Worm (Caenorhabditis elegans) whole organism, mixed stage, embryonic: ENCODE data around the gene F36F12.2.
"Not testable (repeated sequence)": the region's sequence is repeated elsewhere in the genome, so short reads cannot be mapped to it uniquely, and the experiment has no call there.

Experiments
- M03D4.4 ChIP-seq: sonication (generic microtip); optimal IDR thresholded peaks from 2 replicates; lab custom pipeline; 2017; ENCODE audit warnings: mild to moderate bottlenecking, missing genetic modification characterization, missing compliant biosample characterization
- bed-3 ChIP-seq: fragments of 200-800 bp; sonication (Bioruptor generic); optimal IDR thresholded peaks from 3 replicates; lab custom pipeline; 2018; ENCODE audit warnings: mild to moderate bottlenecking, missing genetic modification characterization, moderate library complexity, missing compliant biosample characterization
- blmp-1 ChIP-seq: fragments of 150-350 bp; optimal IDR thresholded peaks from 2 replicates; lab custom pipeline; 2014; ENCODE audit warnings: missing biosample characterization, missing genetic modification characterization
- ceh-39 ChIP-seq: fragments of 150-350 bp; optimal IDR thresholded peaks from 2 replicates; lab custom pipeline; 2014; ENCODE audit warnings: missing biosample characterization, missing genetic modification characterization
- ceh-43 ChIP-seq: fragments of 200-800 bp; sonication (Bioruptor generic); optimal IDR thresholded peaks from 2 replicates; lab custom pipeline; 2018; ENCODE audit warnings: mild to moderate bottlenecking, missing genetic modification characterization, moderate library complexity, missing compliant biosample characterization
- ceh-83 ChIP-seq: fragments of 200-800 bp; sonication (Bioruptor generic); optimal IDR thresholded peaks from 2 replicates; lab custom pipeline; 2018; ENCODE audit warnings: mild to moderate bottlenecking, missing genetic modification characterization, missing compliant biosample characterization
- ces-1 ChIP-seq: fragments of 150-350 bp; optimal IDR thresholded peaks from 2 replicates; lab custom pipeline; 2014; ENCODE audit warnings: missing biosample characterization, missing genetic modification reagents, missing genetic modification characterization
- cnd-1 ChIP-seq: fragments of 200-800 bp; sonication (Bioruptor generic); optimal IDR thresholded peaks from 2 replicates; lab custom pipeline; 2018; ENCODE audit warnings: mild to moderate bottlenecking, missing genetic modification characterization, missing compliant biosample characterization
- drap-1 ChIP-seq: fragments of 200-800 bp; sonication (Bioruptor generic); optimal IDR thresholded peaks from 3 replicates; lab custom pipeline; 2018; ENCODE audit warnings: mild to moderate bottlenecking, missing genetic modification characterization, missing compliant biosample characterization
- elt-1 ChIP-seq: sonication (generic microtip); optimal IDR thresholded peaks from 2 replicates; lab custom pipeline; 2017; ENCODE audit warnings: missing genetic modification characterization, mild to moderate bottlenecking, missing compliant biosample characterization, antibody characterized with exemption, moderate library complexity, borderline replicate concordance; ENCODE audit not compliant: insufficient read depth
- elt-3 ChIP-seq: fragments of 150-350 bp; optimal IDR thresholded peaks from 2 replicates; lab custom pipeline; 2014; ENCODE audit warnings: missing biosample characterization, missing genetic modification characterization
- flh-1 ChIP-seq: fragments of 200-800 bp; sonication (Bioruptor generic); optimal IDR thresholded peaks from 2 replicates; lab custom pipeline; 2018; ENCODE audit warnings: mild to moderate bottlenecking, missing genetic modification characterization, moderate library complexity, missing compliant biosample characterization
- ham-2 ChIP-seq: fragments of 200-800 bp; sonication (Bioruptor generic); optimal IDR thresholded peaks from 2 replicates; lab custom pipeline; 2018; ENCODE audit warnings: mild to moderate bottlenecking, missing genetic modification characterization, missing compliant biosample characterization
- hlh-1 ChIP-seq: fragments of 150-350 bp; optimal IDR thresholded peaks from 2 replicates; lab custom pipeline; 2014; ENCODE audit warnings: missing biosample characterization, missing genetic modification reagents, missing genetic modification characterization
- lin-13 ChIP-seq: fragments of 150-350 bp; optimal IDR thresholded peaks from 2 replicates; lab custom pipeline; 2014; ENCODE audit warnings: missing biosample characterization, missing genetic modification characterization
- lin-32 ChIP-seq: fragments of 200-800 bp; sonication (Bioruptor generic); optimal IDR thresholded peaks from 2 replicates; lab custom pipeline; 2018; ENCODE audit warnings: mild to moderate bottlenecking, missing genetic modification characterization, missing compliant biosample characterization
- lsy-2 ChIP-seq: fragments of 150-350 bp; optimal IDR thresholded peaks from 2 replicates; lab custom pipeline; 2014; ENCODE audit warnings: missing biosample characterization, missing genetic modification characterization
- mab-5 ChIP-seq: fragments of 150-350 bp; optimal IDR thresholded peaks from 2 replicates; lab custom pipeline; 2014; ENCODE audit warnings: missing biosample characterization, missing genetic modification characterization
- mep-1 ChIP-seq: fragments of 150-350 bp; optimal IDR thresholded peaks from 2 replicates; lab custom pipeline; 2017; ENCODE audit warnings: missing biosample characterization, missing genetic modification reagents, missing genetic modification characterization, inconsistent platforms
- mls-2 ChIP-seq: sonication (generic microtip); optimal IDR thresholded peaks from 2 replicates; lab custom pipeline; 2016; ENCODE audit warnings: mild to moderate bottlenecking, missing genetic modification characterization, moderate library complexity, missing compliant biosample characterization
- nhr-12 ChIP-seq: fragments of 150-350 bp; optimal IDR thresholded peaks from 2 replicates; lab custom pipeline; 2014; ENCODE audit warnings: missing biosample characterization, missing genetic modification characterization
- nhr-2 ChIP-seq: fragments of 150-350 bp; optimal IDR thresholded peaks from 2 replicates; lab custom pipeline; 2014; ENCODE audit warnings: missing biosample characterization, missing genetic modification characterization
- nhr-237 ChIP-seq: fragments of 150-350 bp; optimal IDR thresholded peaks from 2 replicates; lab custom pipeline; 2014; ENCODE audit warnings: missing biosample characterization, missing genetic modification characterization
- nhr-76 ChIP-seq: sonication (generic microtip); optimal IDR thresholded peaks from 2 replicates; lab custom pipeline; 2017; ENCODE audit warnings: missing biosample characterization, missing genetic modification characterization
- pha-4 ChIP-seq: fragments of 150-350 bp; optimal IDR thresholded peaks from 2 replicates; lab custom pipeline; 2018; ENCODE audit warnings: missing biosample characterization, missing genetic modification reagents, missing genetic modification characterization
- sem-2 ChIP-seq: fragments of 200-800 bp; sonication (Bioruptor generic); optimal IDR thresholded peaks from 2 replicates; lab custom pipeline; 2018; ENCODE audit warnings: mild to moderate bottlenecking, missing genetic modification characterization, missing compliant biosample characterization
- snpc-4 ChIP-seq: fragments of 150-350 bp; optimal IDR thresholded peaks from 2 replicates; lab custom pipeline; 2014; ENCODE audit warnings: missing biosample characterization, missing genetic modification characterization
- sptf-1 ChIP-seq: sonication (generic microtip); optimal IDR thresholded peaks from 2 replicates; lab custom pipeline; 2017; ENCODE audit warnings: mild to moderate bottlenecking, missing genetic modification characterization, moderate library complexity, missing compliant biosample characterization
- tbx-8 ChIP-seq: fragments of 200-800 bp; sonication (Bioruptor generic); optimal IDR thresholded peaks from 2 replicates; lab custom pipeline; 2018; ENCODE audit warnings: mild to moderate bottlenecking, missing genetic modification characterization, moderate library complexity, missing compliant biosample characterization
- unc-120 ChIP-seq: sonication (generic microtip); optimal IDR thresholded peaks from 2 replicates; lab custom pipeline; 2017; ENCODE audit warnings: missing genetic modification characterization, missing compliant biosample characterization; ENCODE audit not compliant: poor library complexity, severe bottlenecking
- unc-62 ChIP-seq: fragments of 150-350 bp; optimal IDR thresholded peaks from 2 replicates; lab custom pipeline; 2014; ENCODE audit warnings: missing biosample characterization, missing genetic modification reagents, missing genetic modification characterization
- ztf-11 ChIP-seq: fragments of 150-350 bp; optimal IDR thresholded peaks from 2 replicates; lab custom pipeline; 2014; ENCODE audit warnings: missing biosample characterization, missing genetic modification characterization

Gene F36F12.2

ce11 chrV:2095204-2095603, at the start of gene F36F12.2:
Gene F36F12.2, minus strand, starts transcription at chrV:2095304.
- TF ChIP-seq ceh-43 (GFP tag; lab: Kevin White, UChicago): no peak
- TF ChIP-seq ztf-11 (tag; lab: Kevin White, UChicago): no peak
- no peak for TF ChIP-seq unc-120 (tag; lab: Kevin White, UChicago)
- no peak for TF ChIP-seq ces-1
- no peak for TF ChIP-seq lsy-2 (tag; lab: Kevin White, UChicago)
- no peak for TF ChIP-seq sptf-1
- no peak for TF ChIP-seq ham-2

DNA sequence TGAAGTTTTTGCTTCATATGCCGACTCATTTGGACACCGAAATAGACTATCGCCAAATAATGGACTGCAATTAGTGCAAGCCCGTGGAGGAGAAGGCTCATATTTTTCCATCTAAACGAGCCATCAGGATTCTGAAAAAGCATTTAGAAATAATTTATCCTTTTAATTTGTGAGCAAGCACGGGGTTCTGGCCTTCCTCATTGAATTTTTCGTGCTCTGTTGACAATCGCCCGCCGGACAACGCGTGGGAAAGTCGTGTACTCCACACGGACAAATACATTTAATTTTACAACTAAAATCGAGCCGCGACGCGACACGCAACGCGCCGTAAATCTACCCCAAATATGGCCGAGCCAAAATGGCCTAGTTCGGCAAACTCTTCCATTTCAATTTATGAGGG, 49.3 kb upstream of the F36F12.2 start, which contains the start of gene F22F7.12:
Gene F22F7.12, minus strand, starts transcription at position 101 of the 400 bp plus-strand sequence.
- TF ChIP-seq tbx-8; nhr-237 (tag; lab: Kevin White, UChicago); bed-3: not testable (repeated sequence)

- TF ChIP-seq lsy-2 (tag; lab: Kevin White, UChicago) (no peak), drap-1 (GFP tag; lab: Kevin White, UChicago) (no peak), blmp-1 (no peak), lin-13 (tag; lab: Kevin White, UChicago) (no peak), ztf-11 (tag; lab: Kevin White, UChicago) (no peak), cnd-1 (tag; lab: Kevin White, UChicago) (no peak), flh-1 (no peak), sem-2 (GFP tag; lab: Kevin White, UChicago) (no peak), hlh-1 (tag; lab: Kevin White, UChicago) (no peak), snpc-4 (tag; lab: Kevin White, UChicago) (no peak), ceh-43 (GFP tag; lab: Kevin White, UChicago) (no peak), lin-32 (GFP tag; lab: Kevin White, UChicago) (no peak), mep-1 (no peak), nhr-12 (tag; lab: Kevin White, UChicago) (no peak), bed-3 (no peak), unc-120 (tag; lab: Kevin White, UChicago) (no peak), ham-2 (no peak)
These were observed 44.8 kb upstream of the F36F12.2 start, which contains the start of gene F22F7.7 for ce11 chrV:2139918-2140317. Gene F22F7.7, minus strand, starts transcription at chrV:2140042.

ce11 chrV:2138287-2138686, 43.2 kb upstream of the F36F12.2 start:
- no peak for TF ChIP-seq elt-3 (tag; lab: Kevin White, UChicago)
- no peak for TF ChIP-seq mls-2
- TF ChIP-seq drap-1 (GFP tag; lab: Kevin White, UChicago): no peak

DNA sequence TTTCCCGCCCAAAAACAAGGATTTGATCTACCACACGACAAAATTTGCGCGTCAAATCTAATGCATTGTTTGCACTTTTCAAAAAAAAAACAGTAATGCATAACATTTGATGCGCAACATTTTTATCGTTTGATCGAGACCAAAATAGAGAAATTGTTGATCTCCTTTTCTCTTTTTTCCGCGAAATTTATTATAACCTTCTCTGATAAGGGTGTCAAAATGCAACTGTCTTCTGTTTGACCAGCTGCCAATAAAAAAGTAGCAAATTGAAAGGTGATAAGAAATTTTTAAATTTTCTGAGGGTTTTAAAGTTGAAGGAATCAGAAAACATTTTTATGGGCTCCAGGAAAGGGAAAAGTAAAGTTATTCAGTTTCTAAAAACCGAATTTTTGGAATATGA, 41.9 kb upstream of the F36F12.2 start:
- TF ChIP-seq blmp-1 (no peak), bed-3 (no peak), hlh-1 (tag; lab: Kevin White, UChicago) (no peak), lsy-2 (tag; lab: Kevin White, UChicago) (no peak), ztf-11 (tag; lab: Kevin White, UChicago) (no peak), pha-4 (tag; lab: Kevin White, UChicago) (no peak), ceh-39 (no peak)

ce11 chrV:2135323-2135722, 40.2 kb upstream of the F36F12.2 start:
- TF ChIP-seq unc-120 (tag; lab: Kevin White, UChicago) (peak; percentile 34), sem-2 (GFP tag; lab: Kevin White, UChicago) (no peak), sptf-1 (peak; percentile 8)
- TF ChIP-seq, all 35 proteins: peak for 2

DNA sequence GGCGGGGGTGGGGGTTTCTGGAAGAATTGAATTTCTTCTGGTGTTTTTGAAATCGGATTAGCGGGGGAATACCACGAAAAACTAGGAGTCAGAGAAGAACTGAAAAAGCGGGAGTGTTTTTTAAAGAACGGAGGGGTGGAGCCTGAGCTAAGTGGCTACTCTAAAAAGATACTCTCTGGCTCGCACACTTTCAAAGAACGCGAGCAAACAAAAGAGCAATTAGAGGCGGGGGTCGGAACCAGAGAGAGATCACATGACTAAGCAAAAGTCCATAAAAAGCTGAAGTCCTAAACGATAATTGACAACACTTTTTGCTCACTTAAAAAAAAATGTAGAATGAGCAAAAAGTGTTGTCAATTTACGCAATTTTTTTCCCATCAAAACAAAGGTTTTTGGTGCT, 39.2 kb upstream of the F36F12.2 start:
- TF ChIP-seq nhr-2 (tag; lab: Kevin White, UChicago) (no peak), M03D4.4 (tag; lab: Kevin White, UChicago) (no peak), nhr-76 (no peak), ceh-39 (no peak), ceh-83 (GFP tag; lab: Kevin White, UChicago) (no peak), elt-1 (tag; lab: Kevin White, UChicago) (no peak), cnd-1 (tag; lab: Kevin White, UChicago) (no peak), unc-62 (no peak), pha-4 (tag; lab: Kevin White, UChicago) (no peak), nhr-237 (tag; lab: Kevin White, UChicago) (no peak), elt-3 (tag; lab: Kevin White, UChicago) (no peak), ham-2 (no peak), ces-1 (no peak), ztf-11 (tag; lab: Kevin White, UChicago) (no peak), ceh-43 (GFP tag; lab: Kevin White, UChicago) (no peak), unc-120 (tag; lab: Kevin White, UChicago) (no peak), lsy-2 (tag; lab: Kevin White, UChicago) (no peak), mab-5 (no peak)
